Worm (Caenorhabditis elegans) whole organism, midembryonic: ENCODE data around the gene aqp-11.

ENCODE experiments used
- T22C8.4 ChIP-seq: fragments of 200-800 bp; sonication (Bioruptor generic); IDR thresholded peaks from 2 replicates; pipeline ENCODE4 v1.3.6; 2022; ENCODE audit warnings: missing genetic modification characterization, missing compliant biosample characterization
- cog-1 ChIP-seq: sonication (generic microtip); optimal IDR thresholded peaks from 2 replicates; lab custom pipeline; 2016; ENCODE audit warnings: missing genetic modification characterization, missing compliant biosample characterization
- flt-1 ChIP-seq: fragments of 200-800 bp; sonication (Bioruptor generic); IDR thresholded peaks from 2 replicates; pipeline ENCODE4 v1.3.6; 2022; ENCODE audit warnings: missing genetic modification characterization, missing compliant biosample characterization
- klf-2 ChIP-seq: fragments of 200-800 bp; sonication (Bioruptor generic); conservative IDR thresholded peaks from 2 replicates; pipeline ENCODE4 v1.3.6; 2022; ENCODE audit warnings: missing genetic modification reagents, missing genetic modification characterization, missing compliant biosample characterization
- med-1 ChIP-seq: sonication (generic microtip); optimal IDR thresholded peaks from 2 replicates; lab custom pipeline; 2017; ENCODE audit warnings: missing genetic modification characterization, mild to moderate bottlenecking, missing compliant biosample characterization, antibody characterized with exemption, missing genetic modification reagents; ENCODE audit not compliant: insufficient read depth
- ref-1 ChIP-seq: fragments of 200-800 bp; sonication (Bioruptor generic); conservative IDR thresholded peaks from 2 replicates; pipeline ENCODE4 v1.3.6; 2022; ENCODE audit warnings: missing genetic modification reagents, missing genetic modification characterization, missing compliant biosample characterization
- tab-1 ChIP-seq: fragments of 200-800 bp; sonication (Bioruptor generic); IDR thresholded peaks from 2 replicates; pipeline ENCODE4 v1.3.6; 2022; ENCODE audit warnings: missing genetic modification characterization, missing compliant biosample characterization
- ztf-23 ChIP-seq: fragments of 200-800 bp; sonication (Bioruptor generic); IDR thresholded peaks from 2 replicates; pipeline ENCODE4 v1.3.6; 2022; ENCODE audit warnings: missing genetic modification reagents, missing genetic modification characterization, missing compliant biosample characterization
- ztf-29 ChIP-seq: fragments of 200-800 bp; sonication (Bioruptor generic); IDR thresholded peaks from 2 replicates; pipeline ENCODE4 v1.3.6; 2022; ENCODE audit warnings: missing genetic modification reagents, missing genetic modification characterization, missing compliant biosample characterization

Gene aqp-11

ce11 chrIII:13701691-13702090 lies 28.6 kb downstream of the aqp-11 start, which contains the start of gene lit-1:
Gene lit-1, plus strand, starts transcription at chrIII:13701991.
- TF ChIP-seq ztf-29 (GFP tag; lab: Robert Waterston, UW), result no peak
- TF ChIP-seq flt-1 (GFP tag; lab: Robert Waterston, UW), result no peak
- TF ChIP-seq med-1, result no peak
- TF ChIP-seq cog-1, result no peak
- no peak for TF ChIP-seq T22C8.4
- no peak for TF ChIP-seq ref-1 (GFP tag; lab: Robert Waterston, UW)
- no peak for TF ChIP-seq klf-2 (GFP tag; lab: Robert Waterston, UW)
- TF ChIP-seq tab-1 (GFP tag; lab: Robert Waterston, UW), result no peak
- TF ChIP-seq ztf-23 (GFP tag; lab: Robert Waterston, UW), result no peak

- TF ChIP-seq med-1 (no peak), ref-1 (GFP tag; lab: Robert Waterston, UW) (no peak), ztf-23 (GFP tag; lab: Robert Waterston, UW) (no peak), ztf-29 (GFP tag; lab: Robert Waterston, UW) (no peak), klf-2 (GFP tag; lab: Robert Waterston, UW) (no peak), tab-1 (GFP tag; lab: Robert Waterston, UW) (no peak), cog-1 (no peak), T22C8.4 (no peak), flt-1 (GFP tag; lab: Robert Waterston, UW) (no peak)
Observed at ce11 chrIII:13708415-13708814, 35.3 kb downstream of the aqp-11 start.

DNA sequence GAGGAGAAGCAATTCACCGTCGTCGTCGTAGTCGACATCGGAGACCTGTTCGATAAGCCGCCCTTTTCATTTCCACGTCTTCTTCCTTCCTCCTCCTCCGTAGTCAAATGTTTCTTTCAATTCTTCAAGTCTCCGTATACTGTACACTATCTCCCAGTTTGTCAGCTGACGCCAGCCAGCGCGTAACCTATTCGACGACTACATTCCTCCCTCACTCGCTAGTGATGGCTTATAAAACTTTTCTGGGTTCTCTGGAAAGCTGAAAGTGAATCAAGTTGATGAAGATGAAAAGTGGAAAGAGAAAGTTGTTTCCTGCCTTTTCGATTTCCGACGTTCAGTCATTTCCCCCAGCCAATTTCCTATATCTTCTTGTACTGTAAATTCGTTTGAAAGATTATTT lies 36.0 kb downstream of the aqp-11 start:
- TF ChIP-seq T22C8.4, result no peak
- no peak for TF ChIP-seq ztf-23 (GFP tag; lab: Robert Waterston, UW)
- TF ChIP-seq flt-1 (GFP tag; lab: Robert Waterston, UW), result no peak
- TF ChIP-seq ztf-29 (GFP tag; lab: Robert Waterston, UW), result no peak
- TF ChIP-seq klf-2 (GFP tag; lab: Robert Waterston, UW), result no peak
- no peak for TF ChIP-seq cog-1

- TF ChIP-seq ref-1 (GFP tag; lab: Robert Waterston, UW), result no peak
- peak; percentile 30; the same call in 1 of the 2 replicates for TF ChIP-seq flt-1 (GFP tag; lab: Robert Waterston, UW)
Observed at ce11 chrIII:13710666-13711065, 37.6 kb downstream of the aqp-11 start.

DNA sequence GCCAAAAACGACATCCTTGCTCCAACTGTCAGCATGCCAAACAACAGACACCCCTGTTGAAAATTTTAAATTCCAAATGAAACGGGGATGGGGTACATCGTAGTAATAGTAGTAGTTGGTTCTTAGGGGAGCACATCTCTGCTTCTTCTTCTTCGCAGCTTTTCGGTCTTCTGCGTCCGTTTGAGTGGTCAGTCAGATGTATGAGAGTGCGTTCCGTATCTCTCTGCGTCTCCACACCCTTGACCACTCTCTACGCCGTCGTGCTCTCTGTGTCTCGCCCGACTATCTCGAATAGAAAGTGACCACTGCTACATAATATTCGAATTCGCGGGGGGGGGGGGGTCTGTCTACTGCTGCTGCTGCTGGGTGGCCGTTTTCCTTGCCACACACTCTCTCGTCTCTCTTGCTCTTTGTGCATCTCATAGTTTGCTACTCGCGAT lies 39.8 kb downstream of the aqp-11 start:
- no peak for TF ChIP-seq ref-1 (GFP tag; lab: Robert Waterston, UW)
- TF ChIP-seq klf-2 (GFP tag; lab: Robert Waterston, UW), result no peak
- TF ChIP-seq flt-1 (GFP tag; lab: Robert Waterston, UW), result 0 out of 2 replicates have a peak, but pooled peaks have one; percentile 57
- no peak for TF ChIP-seq T22C8.4
- TF ChIP-seq ztf-29 (GFP tag; lab: Robert Waterston, UW), result no peak
- peak; percentile 66 for TF ChIP-seq cog-1
- TF ChIP-seq tab-1 (GFP tag; lab: Robert Waterston, UW), result no peak

- TF ChIP-seq flt-1 (GFP tag; lab: Robert Waterston, UW), result 0 out of 2 replicates have a peak, but pooled peaks have one; percentile 47
- no peak for TF ChIP-seq ztf-29 (GFP tag; lab: Robert Waterston, UW)
Observed at ce11 chrIII:13713807-13714206, 40.7 kb downstream of the aqp-11 start.

DNA sequence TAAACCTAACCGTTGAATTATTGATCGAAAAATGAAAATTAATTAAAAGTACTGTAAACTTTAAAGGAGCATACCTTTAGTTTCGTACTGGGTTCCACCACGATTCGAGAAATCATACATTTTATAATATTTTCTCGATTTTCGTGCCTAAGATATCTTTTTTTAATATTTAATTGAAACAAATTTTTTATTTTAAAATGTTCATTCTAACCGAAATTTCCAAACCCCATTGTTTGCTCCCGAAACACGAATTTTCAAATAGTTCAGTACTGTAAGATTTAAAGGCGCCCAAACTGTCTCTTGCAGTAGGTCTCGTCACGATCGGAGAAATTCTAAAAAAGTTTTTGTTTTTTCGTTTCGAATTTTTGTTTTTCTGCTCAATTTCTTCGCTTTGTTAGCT lies 41.9 kb downstream of the aqp-11 start:
- TF ChIP-seq klf-2 (GFP tag; lab: Robert Waterston, UW), result no peak
- TF ChIP-seq tab-1 (GFP tag; lab: Robert Waterston, UW), result no peak

- no peak for TF ChIP-seq med-1
- no peak for TF ChIP-seq ref-1 (GFP tag; lab: Robert Waterston, UW)
- no peak for TF ChIP-seq tab-1 (GFP tag; lab: Robert Waterston, UW)
- no peak for TF ChIP-seq cog-1
- no peak for TF ChIP-seq klf-2 (GFP tag; lab: Robert Waterston, UW)
- TF ChIP-seq flt-1 (GFP tag; lab: Robert Waterston, UW), result no peak
- no peak for TF ChIP-seq ztf-29 (GFP tag; lab: Robert Waterston, UW)
- TF ChIP-seq ztf-23 (GFP tag; lab: Robert Waterston, UW), result no peak
- TF ChIP-seq T22C8.4, result no peak
Observed at ce11 chrIII:13716266-13716665, 43.2 kb downstream of the aqp-11 start.

DNA sequence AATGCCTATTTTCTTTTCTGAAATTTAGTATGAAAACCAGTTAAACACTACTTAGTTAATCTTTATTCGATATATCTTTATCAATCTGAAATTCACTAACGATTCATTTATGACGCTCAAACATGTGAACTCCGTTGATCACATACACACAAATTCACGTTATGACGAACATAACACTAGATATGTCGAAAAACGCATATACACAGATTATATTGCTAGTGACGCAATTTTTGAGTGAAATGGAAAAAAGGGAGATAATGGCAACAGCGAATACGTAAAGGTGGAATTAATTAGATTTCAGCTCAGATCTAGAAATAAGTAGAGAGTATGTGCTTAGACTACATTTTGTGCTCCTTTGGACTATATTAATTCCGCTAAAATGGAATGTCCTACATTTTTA lies 43.8 kb downstream of the aqp-11 start:
- TF ChIP-seq med-1 (no peak), ztf-29 (GFP tag; lab: Robert Waterston, UW) (no peak), klf-2 (GFP tag; lab: Robert Waterston, UW) (no peak), flt-1 (GFP tag; lab: Robert Waterston, UW) (no peak), cog-1 (no peak), T22C8.4 (no peak), ztf-23 (GFP tag; lab: Robert Waterston, UW) (no peak), ref-1 (GFP tag; lab: Robert Waterston, UW) (no peak), tab-1 (GFP tag; lab: Robert Waterston, UW) (no peak)

- peak; percentile 82 for TF ChIP-seq flt-1 (GFP tag; lab: Robert Waterston, UW)
- no peak for TF ChIP-seq med-1
- peak; percentile 55; the same call in 1 of the 2 replicates for TF ChIP-seq ztf-23 (GFP tag; lab: Robert Waterston, UW)
- TF ChIP-seq ztf-29 (GFP tag; lab: Robert Waterston, UW), result no peak
- TF ChIP-seq klf-2 (GFP tag; lab: Robert Waterston, UW), result no peak
- TF ChIP-seq T22C8.4, result no peak
- TF ChIP-seq tab-1 (GFP tag; lab: Robert Waterston, UW), result 0 out of 2 replicates have a peak, but pooled peaks have one; percentile 73
- TF ChIP-seq cog-1, result no peak
- no peak for TF ChIP-seq ref-1 (GFP tag; lab: Robert Waterston, UW)
Observed at ce11 chrIII:13717505-13717904, 44.4 kb downstream of the aqp-11 start.
